Worm (Caenorhabditis elegans) whole organism, early embryonic: ENCODE measurements around the gene F57B9.1.

Experiments used
- F13C5.2 ChIP-seq: sonication (generic microtip); optimal IDR thresholded peaks from 2 replicates; lab custom pipeline; 2017; ENCODE audit warnings: mild to moderate bottlenecking, missing genetic modification characterization, inconsistent platforms, missing compliant biosample characterization
- aly-1 ChIP-seq: sonication (generic microtip); optimal IDR thresholded peaks from 2 replicates; lab custom pipeline; 2016; ENCODE audit warnings: missing genetic modification characterization, missing compliant biosample characterization
- ceh-36 ChIP-seq: sonication (generic microtip); optimal IDR thresholded peaks from 2 replicates; lab custom pipeline; 2016; ENCODE audit warnings: missing genetic modification characterization, inconsistent platforms, missing compliant biosample characterization
- flt-1 ChIP-seq: fragments of 200-800 bp; sonication (Bioruptor generic); IDR thresholded peaks from 2 replicates; pipeline ENCODE4 v1.3.6; 2022; ENCODE audit warnings: missing genetic modification characterization, missing compliant biosample characterization
- hmg-4 ChIP-seq: fragments of 200-800 bp; sonication (Bioruptor generic); optimal IDR thresholded peaks from 2 replicates; lab custom pipeline; 2018; ENCODE audit warnings: mild to moderate bottlenecking, missing genetic modification characterization, missing compliant biosample characterization
- sea-1 ChIP-seq: fragments of 200-800 bp; sonication (Bioruptor generic); conservative IDR thresholded peaks from 2 replicates; pipeline ENCODE4 v1.3.6; 2022; ENCODE audit warnings: missing genetic modification characterization, missing compliant biosample characterization
- tra-4 ChIP-seq: sonication (generic microtip); optimal IDR thresholded peaks from 2 replicates; lab custom pipeline; 2017; ENCODE audit warnings: missing genetic modification characterization, missing compliant biosample characterization

DNA sequence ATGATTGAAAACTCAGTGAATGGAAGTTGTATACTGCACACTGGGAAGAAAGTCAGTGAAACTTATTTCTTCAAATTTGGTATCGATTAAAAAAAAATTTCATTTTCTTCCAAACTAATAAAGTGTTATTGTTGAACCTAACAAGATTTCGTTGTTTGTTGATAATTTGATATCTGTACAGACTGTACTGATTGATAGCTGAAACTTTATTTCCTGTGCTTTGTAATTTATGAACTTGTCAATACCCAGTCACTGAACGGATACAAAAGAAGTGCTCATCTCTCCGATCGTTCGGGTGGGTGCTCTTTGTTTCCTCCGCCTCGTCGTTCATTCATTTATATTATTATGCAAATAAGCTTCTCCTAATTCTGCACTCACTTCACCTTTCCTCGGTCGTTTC, 7.2 kb downstream of the F57B9.1 start, which contains the start of gene F31E3.12:
- TF ChIP-seq sea-1 (GFP tag; lab: Robert Waterston, UW) (no peak), flt-1 (GFP tag; lab: Robert Waterston, UW) (no peak), F13C5.2 (tag; lab: Kevin White, UChicago) (no peak), aly-1 (tag; lab: Kevin White, UChicago) (no peak), tra-4 (tag; lab: Kevin White, UChicago) (no peak), hmg-4 (no peak), ceh-36 (tag; lab: Kevin White, UChicago) (no peak)
